Worm (Caenorhabditis elegans) whole organism, young adult: ENCODE data around the gene sax-2.
A peak's percentile ranks its signal among the peaks of the same experiment; 100 is the strongest.

Experiments used
- B0035.1 ChIP-seq: sonication (generic microtip); optimal IDR thresholded peaks from 2 replicates; lab custom pipeline; 2016; ENCODE audit warnings: missing genetic modification characterization, mild to moderate bottlenecking, missing compliant biosample characterization, missing genotype, missing genetic modification reagents
- C17E4.6 ChIP-seq: fragments of 200-800 bp; sonication (Bioruptor generic); IDR thresholded peaks from 2 replicates; pipeline ENCODE4 v1.3.6; 2022; ENCODE audit warnings: missing genetic modification reagents, missing genetic modification characterization, missing compliant biosample characterization
- D2030.7 ChIP-seq: fragments of 200-800 bp; sonication (Bioruptor generic); IDR thresholded peaks from 2 replicates; pipeline ENCODE4 v1.3.6; 2022; ENCODE audit warnings: missing genetic modification reagents, missing genetic modification characterization, missing compliant biosample characterization
- F22D6.2 ChIP-seq: sonication (generic microtip); optimal IDR thresholded peaks from 2 replicates; lab custom pipeline; 2016; ENCODE audit warnings: mild to moderate bottlenecking, missing genetic modification characterization, missing compliant biosample characterization
- F39B2.1 ChIP-seq: fragments of 200-800 bp; sonication (Bioruptor generic); IDR thresholded peaks from 2 replicates; pipeline ENCODE4 v1.3.6; 2022; ENCODE audit warnings: missing genetic modification reagents, missing genetic modification characterization, missing compliant biosample characterization
- F57A8.1 ChIP-seq: fragments of 200-800 bp; sonication (Bioruptor generic); optimal IDR thresholded peaks from 2 replicates; lab custom pipeline; 2018; ENCODE audit warnings: mild to moderate bottlenecking, missing genetic modification characterization, moderate library complexity, missing compliant biosample characterization
- T07F8.4 ChIP-seq: sonication (generic microtip); optimal IDR thresholded peaks from 2 replicates; lab custom pipeline; 2016; ENCODE audit warnings: mild to moderate bottlenecking, missing genetic modification characterization, moderate library complexity, missing compliant biosample characterization
- ama-1 ChIP-seq, 3 experiments: fragments of 150-350 bp in 1 of 3; sonication (generic microtip) in 2 of 3; optimal IDR thresholded peaks; 2 replicates each; lab custom pipeline; 2014 to 2018; ENCODE audit warnings: missing biosample characterization in 2 of 3, missing genetic modification characterization in 2 of 3, missing genetic modification reagents in 2 of 3
- aptf-2 ChIP-seq: fragments of 200-800 bp; sonication (Bioruptor generic); conservative IDR thresholded peaks from 2 replicates; pipeline ENCODE4 v1.3.6; 2022; ENCODE audit warnings: missing genetic modification reagents, missing genetic modification characterization, missing compliant biosample characterization
- athp-1 ChIP-seq: sonication (generic microtip); optimal IDR thresholded peaks from 2 replicates; lab custom pipeline; 2017; ENCODE audit warnings: mild to moderate bottlenecking, missing genetic modification characterization, missing compliant biosample characterization
- attf-5 ChIP-seq: fragments of 200-800 bp; sonication (Bioruptor generic); optimal IDR thresholded peaks from 2 replicates; lab custom pipeline; 2018; ENCODE audit warnings: mild to moderate bottlenecking, missing genetic modification characterization, missing compliant biosample characterization
- ccch-3 ChIP-seq: fragments of 200-800 bp; sonication (Bioruptor generic); optimal IDR thresholded peaks from 2 replicates; lab custom pipeline; 2018; ENCODE audit warnings: mild to moderate bottlenecking, missing genetic modification characterization, missing compliant biosample characterization
- ceh-100 ChIP-seq: fragments of 200-800 bp; sonication (Bioruptor generic); IDR thresholded peaks from 2 replicates; pipeline ENCODE4 v1.3.6; 2022; ENCODE audit warnings: missing genetic modification reagents, missing genetic modification characterization, missing compliant biosample characterization
- ceh-27 ChIP-seq: fragments of 200-800 bp; sonication (Bioruptor generic); optimal IDR thresholded peaks from 2 replicates; lab custom pipeline; 2018; ENCODE audit warnings: mild to moderate bottlenecking, missing genetic modification characterization, moderate library complexity, missing compliant biosample characterization
- efl-1 ChIP-seq: fragments of 150-350 bp; optimal IDR thresholded peaks from 2 replicates; lab custom pipeline; 2014; ENCODE audit warnings: missing biosample characterization, missing genetic modification reagents, missing genetic modification characterization
- egl-18 ChIP-seq: fragments of 200-800 bp; sonication (Bioruptor generic); IDR thresholded peaks from 2 replicates; pipeline ENCODE4 v1.3.6; 2022; ENCODE audit warnings: missing genetic modification reagents, missing genetic modification characterization, missing compliant biosample characterization
- egrh-3 ChIP-seq: fragments of 200-800 bp; sonication (Bioruptor generic); IDR thresholded peaks from 2 replicates; pipeline ENCODE4 v1.3.6; 2022; ENCODE audit warnings: missing genetic modification reagents, missing genetic modification characterization, missing compliant biosample characterization
- fkh-3 ChIP-seq: sonication (generic microtip); optimal IDR thresholded peaks from 2 replicates; lab custom pipeline; 2016; ENCODE audit warnings: mild to moderate bottlenecking, missing genetic modification characterization, missing compliant biosample characterization
- gei-17 ChIP-seq: fragments of 200-800 bp; sonication (Bioruptor generic); optimal IDR thresholded peaks from 2 replicates; lab custom pipeline; 2018; ENCODE audit warnings: mild to moderate bottlenecking, missing genetic modification characterization, missing compliant biosample characterization
- hlh-12 ChIP-seq: sonication (generic microtip); optimal IDR thresholded peaks from 2 replicates; lab custom pipeline; 2016; ENCODE audit warnings: missing genetic modification characterization, missing compliant biosample characterization
- hlh-26 ChIP-seq: fragments of 200-800 bp; sonication (Bioruptor generic); conservative IDR thresholded peaks from 2 replicates; pipeline ENCODE4 v1.3.6; 2022; ENCODE audit warnings: missing genetic modification reagents, missing genetic modification characterization, missing compliant biosample characterization
- hmg-1.2 ChIP-seq: fragments of 200-800 bp; sonication (Bioruptor generic); IDR thresholded peaks from 2 replicates; pipeline ENCODE4 v1.3.6; 2022; ENCODE audit warnings: missing genetic modification reagents, missing genetic modification characterization, missing compliant biosample characterization
- lag-1 ChIP-seq: fragments of 200-800 bp; sonication (Bioruptor generic); IDR thresholded peaks from 2 replicates; pipeline ENCODE4 v1.3.6; 2022; ENCODE audit warnings: missing genetic modification reagents, missing genetic modification characterization, missing compliant biosample characterization
- let-526 ChIP-seq: fragments of 200-800 bp; sonication (Bioruptor generic); IDR thresholded peaks from 2 replicates; pipeline ENCODE4 v1.3.6; 2022; ENCODE audit warnings: missing genetic modification reagents, missing genetic modification characterization, missing compliant biosample characterization
- let-607 ChIP-seq, 2 experiments: fragments of 200-800 bp in 1 of 2; sonication (Bioruptor generic) in 1 of 2; sonication (generic microtip) in 1 of 2; optimal IDR thresholded peaks; 2 replicates each; lab custom pipeline; 2016 to 2018; ENCODE audit warnings: mild to moderate bottlenecking in 2 of 2, missing compliant biosample characterization in 2 of 2, missing genetic modification characterization in 2 of 2, moderate library complexity in 2 of 2, missing genotype in 1 of 2
- lin-40 ChIP-seq: sonication (generic microtip); optimal IDR thresholded peaks from 2 replicates; lab custom pipeline; 2016; ENCODE audit warnings: missing genetic modification characterization, mild to moderate bottlenecking, missing compliant biosample characterization, missing genotype, missing genetic modification reagents
- lir-1 ChIP-seq: fragments of 200-800 bp; sonication (Bioruptor generic); conservative IDR thresholded peaks from 2 replicates; pipeline ENCODE4 v1.3.6; 2022; ENCODE audit warnings: missing genetic modification reagents, missing genetic modification characterization, missing compliant biosample characterization
- madf-6 ChIP-seq: fragments of 200-800 bp; sonication (Bioruptor generic); IDR thresholded peaks from 2 replicates; pipeline ENCODE4 v1.3.6; 2022; ENCODE audit warnings: missing genetic modification reagents, missing genetic modification characterization, missing compliant biosample characterization
- mcd-1 ChIP-seq: fragments of 200-800 bp; sonication (Bioruptor generic); IDR thresholded peaks from 2 replicates; pipeline ENCODE4 v1.3.6; 2022; ENCODE audit warnings: missing genetic modification reagents, missing genetic modification characterization, missing compliant biosample characterization
- mxl-1 ChIP-seq: sonication (generic microtip); optimal IDR thresholded peaks from 2 replicates; lab custom pipeline; 2016; ENCODE audit warnings: missing genetic modification characterization, missing compliant biosample characterization
- nfya-1 ChIP-seq: sonication (generic microtip); optimal IDR thresholded peaks from 2 replicates; lab custom pipeline; 2017; ENCODE audit warnings: antibody characterized with exemption, missing compliant biosample characterization, missing genetic modification characterization, borderline replicate concordance; ENCODE audit not compliant: insufficient read depth
- nfyb-1 ChIP-seq: fragments of 200-800 bp; sonication (Bioruptor generic); IDR thresholded peaks from 2 replicates; pipeline ENCODE4 v1.3.6; 2022; ENCODE audit warnings: missing genetic modification reagents, missing genetic modification characterization, missing compliant biosample characterization
- nhr-179 ChIP-seq: sonication (generic microtip); optimal IDR thresholded peaks from 2 replicates; lab custom pipeline; 2016; ENCODE audit warnings: mild to moderate bottlenecking, missing genetic modification characterization, missing compliant biosample characterization
- nhr-27 ChIP-seq: fragments of 200-800 bp; sonication (Bioruptor generic); optimal IDR thresholded peaks from 2 replicates; lab custom pipeline; 2018; ENCODE audit warnings: mild to moderate bottlenecking, missing genetic modification characterization, moderate library complexity, missing compliant biosample characterization
- nhr-80 ChIP-seq: sonication (generic microtip); optimal IDR thresholded peaks from 2 replicates; lab custom pipeline; 2016; ENCODE audit warnings: missing genetic modification characterization, missing compliant biosample characterization
- nhr-90 ChIP-seq: sonication (generic microtip); optimal IDR thresholded peaks from 2 replicates; lab custom pipeline; 2016; ENCODE audit warnings: missing genotype, mild to moderate bottlenecking, missing genetic modification characterization, missing compliant biosample characterization
- pha-4 ChIP-seq: fragments of 150-350 bp; sonication (generic microtip); optimal IDR thresholded peaks from 2 replicates; lab custom pipeline; 2014; ENCODE audit warnings: missing biosample characterization, missing genetic modification reagents, missing genetic modification characterization
- sdz-38 ChIP-seq: sonication (generic microtip); optimal IDR thresholded peaks from 2 replicates; lab custom pipeline; 2016; ENCODE audit warnings: missing genotype, missing genetic modification characterization, missing compliant biosample characterization
- snpc-1.1 ChIP-seq: sonication (generic microtip); optimal IDR thresholded peaks from 2 replicates; lab custom pipeline; 2017; ENCODE audit warnings: missing genetic modification characterization, mild to moderate bottlenecking, missing compliant biosample characterization, antibody characterized with exemption, moderate library complexity, missing genotype, missing genetic modification reagents; ENCODE audit not compliant: insufficient read depth
- ztf-25 ChIP-seq: fragments of 200-800 bp; sonication (Bioruptor generic); IDR thresholded peaks from 2 replicates; pipeline ENCODE4 v1.3.6; 2022; ENCODE audit warnings: missing genetic modification reagents, missing genetic modification characterization, missing compliant biosample characterization
- ztf-26 ChIP-seq: sonication (generic microtip); optimal IDR thresholded peaks from 2 replicates; lab custom pipeline; 2017; ENCODE audit warnings: missing genetic modification characterization, missing compliant biosample characterization

sax-2 gene

ce11 chrIII:5172470-5172869 lies 63.0 kb downstream of the sax-2 start, which contains the start of gene K10D2.5 (continued):
- TF ChIP-seq let-607 (tag; optimal IDR thresholded peaks at IDR 0.05; lab: Kevin White, UChicago) (peak; percentile 20 to 65), egl-18 (GFP tag; lab: Robert Waterston, UW) (no peak), lir-1 (GFP tag; lab: Robert Waterston, UW) (peak; percentile 98), F39B2.1 (peak; percentile 77; the same call in 1 of the 2 replicates), T07F8.4 (tag; lab: Kevin White, UChicago) (peak; percentile 70), nfyb-1 (peak; percentile 94), hlh-12 (no peak), lin-40 (tag; lab: Kevin White, UChicago) (peak; percentile 80), ceh-27 (GFP tag; lab: Kevin White, UChicago) (peak; percentile 99), D2030.7 (GFP tag; lab: Robert Waterston, UW) (peak; percentile 99), C17E4.6 (GFP tag; lab: Robert Waterston, UW) (peak; percentile 92), gei-17 (GFP tag; lab: Kevin White, UChicago) (no peak), ztf-25 (peak; percentile 100), lag-1 (0 out of 2 replicates have a peak, but pooled peaks have one; percentile 24), nfya-1 (tag; lab: Kevin White, UChicago) (no peak), athp-1 (tag; lab: Kevin White, UChicago) (peak; percentile 96)

ce11 chrIII:5173139-5173538 lies 63.6 kb downstream of the sax-2 start, which contains the start of gene emb-1:
emb-1 (plus strand) TSS chrIII:5173439.
- no peak for TF ChIP-seq mxl-1 (tag; lab: Kevin White, UChicago)
- TF ChIP-seq fkh-3 (tag; lab: Kevin White, UChicago) = no peak
- no peak for TF ChIP-seq snpc-1.1
- no peak for TF ChIP-seq ceh-100

ce11 chrIII:5173622-5174021 lies 64.1 kb downstream of the sax-2 start, which contains the start of gene cid-1:
cid-1 (plus strand) TSS chrIII:5173922.
- TF ChIP-seq hlh-12 (no peak), hmg-1.2 (no peak), nhr-80 (no peak)
- TF ChIP-seq, all 124 proteins: peak for 0

- TF ChIP-seq F57A8.1 (GFP tag; lab: Kevin White, UChicago) (no peak), ztf-26 (tag; lab: Kevin White, UChicago) (no peak), sdz-38 (no peak), attf-5 (no peak), pha-4 (no peak), ccch-3 (GFP tag; lab: Kevin White, UChicago) (no peak), egrh-3 (GFP tag; lab: Robert Waterston, UW) (no peak), B0035.1 (tag; lab: Kevin White, UChicago) (no peak), mcd-1 (GFP tag; lab: Robert Waterston, UW) (no peak), nhr-179 (tag; lab: Kevin White, UChicago) (no peak), F22D6.2 (tag; lab: Kevin White, UChicago) (no peak), ama-1 (optimal IDR thresholded peaks at IDR 0.05; lab: Kevin White, UChicago) (no peak), ama-1 (GFP tag; optimal IDR thresholded peaks at IDR 0.05; lab: Kevin White, UChicago) (no peak), efl-1 (GFP tag; lab: Kevin White, UChicago) (no peak), hlh-26 (GFP tag; lab: Robert Waterston, UW) (no peak), nhr-90 (tag; lab: Kevin White, UChicago) (no peak), aptf-2 (GFP tag; lab: Robert Waterston, UW) (no peak), nhr-27 (no peak), let-526 (GFP tag; lab: Robert Waterston, UW) (no peak), madf-6 (GFP tag; lab: Robert Waterston, UW) (no peak)
Observed at ce11 chrIII:5179166-5179565, 69.7 kb downstream of the sax-2 start.
